Worm (Caenorhabditis elegans): ENCODE measurements around the gene Y57G11C.1131.

DNA sequence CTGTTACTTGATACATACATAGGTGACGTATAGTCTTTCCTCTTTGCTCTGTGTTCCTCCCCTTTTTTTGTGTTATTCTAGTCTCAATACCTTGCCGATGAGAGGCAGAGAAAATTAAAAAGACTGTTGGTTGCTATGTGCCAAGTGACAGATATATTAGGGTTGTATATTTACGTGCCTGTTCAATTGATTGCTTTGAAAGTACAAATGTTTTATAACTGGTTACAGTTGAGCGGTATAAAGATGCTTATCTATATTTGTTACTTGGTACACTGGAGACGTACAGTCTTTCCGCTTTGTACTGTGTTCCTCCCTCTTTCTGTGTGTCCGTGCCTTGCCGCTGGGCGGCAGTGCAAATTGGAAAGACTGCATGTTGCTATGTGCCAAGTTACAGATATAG, 29.6 kb upstream of the Y57G11C.1131 start:
- TF ChIP-seq dmd-4 (tag; optimal IDR thresholded peaks at IDR 0.05; ENCODE audit: borderline replicate concordance) (no peak), elt-2 (tag; optimal IDR thresholded peaks at IDR 0.05) (no peak), ceh-22 (tag; optimal IDR thresholded peaks at IDR 0.05) (no peak), unc-55 (GFP tag; optimal IDR thresholded peaks at IDR 0.05) (no peak), lin-11 (tag; optimal IDR thresholded peaks at IDR 0.05) (no peak), unc-3 (GFP tag; conservative IDR thresholded peaks at IDR 0.05) (no peak), unc-3 (tag; optimal IDR thresholded peaks at IDR 0.05) (no peak), nhr-11 (tag; optimal IDR thresholded peaks at IDR 0.05) (no peak), ama-1 (optimal IDR thresholded peaks at IDR 0.05) (no peak), madf-2 (tag; optimal IDR thresholded peaks at IDR 0.05) (no peak), T23F11.4 (GFP tag; optimal IDR thresholded peaks at IDR 0.05) (no peak)

All from whole organism, late embryonic.